Fruit fly (Drosophila melanogaster): ENCODE data around the gene CG6592.

The CG6592 gene

dm6 chr3L:6054803-6055202, 4.7 kb upstream of the CG6592 start, which contains the start of gene tant (continued):
- no peak for TF ChIP-seq topi (GFP tag; optimal IDR thresholded peaks at IDR 0.05)

DNA sequence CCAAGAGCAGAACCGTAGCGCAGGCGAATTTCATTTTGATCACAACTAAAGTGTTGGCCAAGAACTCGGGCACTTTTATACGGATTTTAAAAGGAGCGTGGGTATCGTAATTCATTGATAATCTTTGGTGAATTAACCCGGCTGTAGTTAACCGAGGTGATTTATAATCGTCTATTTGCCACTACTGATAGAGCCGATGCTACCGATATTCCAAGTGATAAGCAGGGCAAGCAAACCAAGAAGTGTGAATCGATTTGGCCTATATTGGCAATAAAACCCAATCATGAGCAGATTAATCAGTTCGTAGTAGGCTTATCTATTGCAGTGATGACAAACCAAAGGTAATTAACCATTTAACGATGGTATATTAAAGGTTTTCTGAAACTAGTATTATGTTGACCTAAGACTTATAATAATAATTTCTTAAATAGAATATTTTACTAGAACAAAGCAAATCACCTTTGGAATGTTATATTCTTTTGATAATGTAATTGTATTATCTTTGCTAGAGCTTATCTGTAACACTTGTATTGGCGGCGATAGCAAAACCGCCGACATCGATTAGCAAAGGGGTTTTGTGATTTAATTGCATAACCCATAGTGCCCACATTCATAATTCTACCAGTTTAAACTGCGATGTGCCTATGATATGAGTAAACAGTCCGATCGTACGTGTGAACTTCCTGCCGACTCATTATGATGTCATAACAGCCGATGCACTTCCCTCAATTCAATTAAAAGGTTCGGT, 3.6 kb downstream of the CG6592 start, which contains the start of gene CG10472:
TSS of gene CG10472 (minus strand) at position 51 of the 748 bp plus-strand sequence.
- TF ChIP-seq vri (GFP tag; optimal IDR thresholded peaks at IDR 0.05), result peak; percentile 74
- no peak for TF ChIP-seq Blimp-1 (GFP tag; optimal IDR thresholded peaks at IDR 0.05)
- no peak for TF ChIP-seq ss (GFP tag; optimal IDR thresholded peaks at IDR 0.05)

DNA sequence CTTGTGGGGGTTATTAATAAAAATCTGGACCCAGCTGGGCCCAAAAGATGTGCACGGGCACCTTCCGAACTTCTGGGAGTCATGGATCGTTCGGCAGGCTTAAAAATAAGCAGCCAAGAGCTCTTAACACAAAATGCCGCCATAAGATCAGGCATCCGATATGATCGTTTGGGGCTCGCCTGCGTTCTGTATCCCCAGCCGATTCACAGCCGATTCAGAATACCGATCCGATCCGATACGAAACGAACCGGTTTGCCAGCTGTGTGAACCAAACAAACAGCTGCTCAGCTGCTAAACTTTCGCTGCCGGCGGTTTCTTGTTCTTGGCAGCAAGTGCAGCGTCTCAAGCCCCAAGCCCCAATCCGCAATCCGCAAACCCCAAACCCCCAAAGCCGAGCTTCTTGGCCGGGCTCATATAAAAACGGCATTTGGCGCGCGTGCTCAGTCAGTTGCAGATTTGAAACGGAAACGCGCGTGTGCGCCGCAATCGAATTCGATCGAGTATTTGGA, 6.5 kb downstream of the CG6592 start, which contains the start of gene CG42269:
TSS of gene CG42269 (plus strand) at position 416 of the 509 bp plus-strand sequence.
- TF ChIP-seq CG9139 (GFP tag; optimal IDR thresholded peaks at IDR 0.05) (no peak), cyc (GFP tag; optimal IDR thresholded peaks at IDR 0.05) (no peak), CG6854 (GFP tag; optimal IDR thresholded peaks at IDR 0.05) (peak; percentile 91), Blimp-1 (GFP tag; optimal IDR thresholded peaks at IDR 0.05) (peak; percentile 92), Eip78C (GFP tag) (peak; percentile 63), vri (GFP tag; optimal IDR thresholded peaks at IDR 0.05) (no peak), Hr39 (GFP tag; optimal IDR thresholded peaks at IDR 0.05) (no peak), net (GFP tag; optimal IDR thresholded peaks at IDR 0.05) (peak; percentile 3), CG6163 (GFP tag; IDR thresholded peaks at IDR 0.05) (0 out of 3 replicates have a peak, but pooled peaks have one; percentile 20), pdm3 (GFP tag; optimal IDR thresholded peaks at IDR 0.05) (no peak)

DNA sequence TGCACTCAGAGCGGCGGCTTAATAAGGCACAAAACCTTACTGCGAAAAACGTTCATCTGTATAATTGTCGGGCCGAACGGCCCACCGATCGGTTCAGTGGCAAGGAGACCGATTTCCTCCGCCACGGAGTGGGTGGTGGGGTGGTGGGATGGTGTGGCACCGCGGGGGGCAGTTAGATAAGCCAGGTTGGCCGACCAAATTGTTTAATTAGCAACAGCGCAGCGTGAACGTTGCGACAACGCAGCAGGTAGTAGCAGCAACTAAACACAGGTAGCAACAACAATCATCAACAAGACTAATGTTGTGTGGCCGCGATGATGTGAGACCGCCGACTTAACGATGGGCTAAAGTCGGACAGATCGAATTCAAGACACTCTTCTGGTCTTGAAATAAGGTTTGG, 8.7 kb downstream of the CG6592 start:
- TF ChIP-seq CG15336 (GFP tag; IDR thresholded peaks at IDR 0.05) (no peak), CG34406 (GFP tag; optimal IDR thresholded peaks at IDR 0.05) (no peak), salr (GFP tag; optimal IDR thresholded peaks at IDR 0.05) (no peak), Ets21C (GFP tag; optimal IDR thresholded peaks at IDR 0.05) (no peak), CG6854 (GFP tag; optimal IDR thresholded peaks at IDR 0.05) (no peak), CG11902 (GFP tag; optimal IDR thresholded peaks at IDR 0.05) (no peak), CG8319 (GFP tag; optimal IDR thresholded peaks at IDR 0.05) (no peak), svp (GFP tag) (no peak), CG8119 (GFP tag; IDR thresholded peaks at IDR 0.05) (no peak), Gug (GFP tag; IDR thresholded peaks at IDR 0.05) (no peak), dsx (GFP tag; optimal IDR thresholded peaks at IDR 0.05; ENCODE audit: poor library complexity, severe bottlenecking) (no peak), CG9139 (GFP tag; optimal IDR thresholded peaks at IDR 0.05) (no peak), spab (GFP tag; optimal IDR thresholded peaks at IDR 0.05) (no peak), acj6 (GFP tag; optimal IDR thresholded peaks at IDR 0.05) (no peak), dac (GFP tag; optimal IDR thresholded peaks at IDR 0.05) (no peak)

DNA sequence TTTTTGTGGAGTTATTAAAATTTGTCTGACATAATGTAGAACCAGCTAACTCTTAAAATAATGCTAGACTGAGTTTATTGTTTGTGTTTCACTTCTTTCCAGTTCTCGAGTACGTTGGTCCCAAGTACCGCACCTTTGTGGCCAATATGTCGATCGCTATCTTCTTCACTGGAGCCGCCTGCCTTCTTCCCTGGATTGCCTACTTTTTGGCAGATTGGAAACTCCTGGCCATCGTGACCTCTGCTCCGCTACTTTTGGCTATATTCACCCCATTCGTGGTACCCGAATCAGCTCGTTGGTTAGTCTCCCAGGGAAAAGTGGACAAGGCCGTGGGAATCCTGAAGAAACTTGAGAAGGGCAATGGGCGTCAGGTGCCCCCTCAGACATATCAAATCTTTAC, 10.7 kb downstream of the CG6592 start:
- TF ChIP-seq eg (GFP tag; IDR thresholded peaks at IDR 0.05), result no peak
- no peak for TF ChIP-seq CG31627 (GFP tag; optimal IDR thresholded peaks at IDR 0.05)
- TF ChIP-seq topi (GFP tag; optimal IDR thresholded peaks at IDR 0.05), result no peak
- no peak for TF ChIP-seq CG15336 (GFP tag; IDR thresholded peaks at IDR 0.05)
- no peak for TF ChIP-seq Lpt (GFP tag; optimal IDR thresholded peaks at IDR 0.05)
- TF ChIP-seq dsx (GFP tag; optimal IDR thresholded peaks at IDR 0.05; ENCODE audit: poor library complexity, severe bottlenecking), result no peak
- no peak for TF ChIP-seq CG11902 (GFP tag; optimal IDR thresholded peaks at IDR 0.05)
- no peak for TF ChIP-seq CG8319 (GFP tag; optimal IDR thresholded peaks at IDR 0.05)
- no peak for TF ChIP-seq CG8119 (GFP tag; IDR thresholded peaks at IDR 0.05)
- no peak for TF ChIP-seq Sox102F (GFP tag; optimal IDR thresholded peaks at IDR 0.05)
- TF ChIP-seq acj6 (GFP tag; optimal IDR thresholded peaks at IDR 0.05), result no peak
- TF ChIP-seq CG3919 (GFP tag; optimal IDR thresholded peaks at IDR 0.05), result no peak
- no peak for TF ChIP-seq CG4318 (GFP tag; optimal IDR thresholded peaks at IDR 0.05)
- no peak for TF ChIP-seq lz (GFP tag; optimal IDR thresholded peaks at IDR 0.05)
- TF ChIP-seq esn (GFP tag; optimal IDR thresholded peaks at IDR 0.05), result no peak
- no peak for TF ChIP-seq CG8632 (GFP tag; optimal IDR thresholded peaks at IDR 0.05)
- no peak for TF ChIP-seq Gug (GFP tag; IDR thresholded peaks at IDR 0.05)
- no peak for TF ChIP-seq Hr39 (GFP tag; optimal IDR thresholded peaks at IDR 0.05)
- TF ChIP-seq CG7368 (GFP tag; optimal IDR thresholded peaks at IDR 0.05), result no peak
- no peak for TF ChIP-seq Met (GFP tag; optimal IDR thresholded peaks at IDR 0.05)

Measured in whole organism, prepupa.